Worm (Caenorhabditis elegans) whole organism, L3 larva: ENCODE measurements around the gene npl-10.

Experiments
- ZK546.5 ChIP-seq: sonication (generic microtip); optimal IDR thresholded peaks from 2 replicates; lab custom pipeline; 2017; ENCODE audit warnings: missing biosample characterization, missing genetic modification characterization
- aly-2 ChIP-seq: fragments of 150-350 bp; optimal IDR thresholded peaks from 2 replicates; lab custom pipeline; 2014; ENCODE audit warnings: missing biosample characterization, missing genetic modification characterization
- ama-1 ChIP-seq: fragments of 150-350 bp; optimal IDR thresholded peaks from 2 replicates; lab custom pipeline; 2018
- ceh-28 ChIP-seq: fragments of 150-350 bp; optimal IDR thresholded peaks from 2 replicates; lab custom pipeline; 2014; ENCODE audit warnings: missing biosample characterization, missing genetic modification reagents, missing genetic modification characterization
- egl-5 ChIP-seq: fragments of 150-350 bp; optimal IDR thresholded peaks from 2 replicates; lab custom pipeline; 2017; ENCODE audit warnings: missing biosample characterization, missing genetic modification reagents, missing genetic modification characterization, inconsistent platforms
- elt-2 ChIP-seq: sonication (generic microtip); optimal IDR thresholded peaks from 2 replicates; lab custom pipeline; 2016; ENCODE audit warnings: missing genetic modification reagents, mild to moderate bottlenecking, missing genetic modification characterization, missing compliant biosample characterization
- eor-1 ChIP-seq, 2 experiments: fragments of 150-350 bp; optimal IDR thresholded peaks; 2 replicates each; lab custom pipeline; 2014 to 2018; ENCODE audit warnings: missing biosample characterization in 2 of 2, missing genetic modification characterization in 2 of 2
- fkh-10 ChIP-seq: sonication (generic microtip); optimal IDR thresholded peaks from 2 replicates; lab custom pipeline; 2017; ENCODE audit warnings: missing biosample characterization, missing genetic modification reagents, missing genetic modification characterization
- fos-1 ChIP-seq: fragments of 150-350 bp; optimal IDR thresholded peaks from 2 replicates; lab custom pipeline; 2014; ENCODE audit warnings: missing biosample characterization, missing genetic modification characterization
- hmg-11 ChIP-seq: sonication (generic microtip); optimal IDR thresholded peaks from 2 replicates; lab custom pipeline; 2016; ENCODE audit warnings: missing genetic modification characterization, missing compliant biosample characterization
- jun-1 ChIP-seq: fragments of 150-350 bp; optimal IDR thresholded peaks from 2 replicates; lab custom pipeline; 2014; ENCODE audit warnings: missing biosample characterization, missing genetic modification reagents, missing genetic modification characterization
- lin-15B ChIP-seq: fragments of 150-350 bp; optimal IDR thresholded peaks from 2 replicates; lab custom pipeline; 2014; ENCODE audit warnings: missing biosample characterization, missing genetic modification characterization
- lin-39 ChIP-seq: fragments of 150-350 bp; optimal IDR thresholded peaks from 2 replicates; lab custom pipeline; 2018; ENCODE audit warnings: missing biosample characterization, missing genetic modification reagents, missing genetic modification characterization
- lsy-12 ChIP-seq: sonication (generic microtip); optimal IDR thresholded peaks from 2 replicates; lab custom pipeline; 2016; ENCODE audit warnings: mild to moderate bottlenecking, missing genetic modification characterization, missing compliant biosample characterization
- mdl-1 ChIP-seq: fragments of 150-350 bp; optimal IDR thresholded peaks from 2 replicates; lab custom pipeline; 2014; ENCODE audit warnings: missing biosample characterization, missing genetic modification characterization
- mml-1 ChIP-seq: fragments of 150-350 bp; sonication (generic microtip); optimal IDR thresholded peaks from 3 replicates; lab custom pipeline; 2014; ENCODE audit warnings: missing biosample characterization, missing genetic modification characterization
- nfya-1 ChIP-seq: sonication (generic microtip); optimal IDR thresholded peaks from 2 replicates; lab custom pipeline; 2017; ENCODE audit warnings: missing genetic modification characterization, mild to moderate bottlenecking, missing compliant biosample characterization, antibody characterized with exemption, moderate library complexity; ENCODE audit not compliant: insufficient read depth
- nhr-12 ChIP-seq: fragments of 150-350 bp; optimal IDR thresholded peaks from 2 replicates; lab custom pipeline; 2014; ENCODE audit warnings: missing biosample characterization, missing genetic modification characterization
- nhr-23 ChIP-seq: fragments of 150-350 bp; optimal IDR thresholded peaks from 2 replicates; lab custom pipeline; 2014; ENCODE audit warnings: missing biosample characterization, missing genetic modification reagents, missing genetic modification characterization
- nhr-237 ChIP-seq: fragments of 150-350 bp; optimal IDR thresholded peaks from 2 replicates; lab custom pipeline; 2014; ENCODE audit warnings: missing biosample characterization, missing genetic modification characterization
- nhr-43 ChIP-seq: sonication (generic microtip); optimal IDR thresholded peaks from 2 replicates; lab custom pipeline; 2016; ENCODE audit warnings: mild to moderate bottlenecking, missing genetic modification characterization, missing compliant biosample characterization; ENCODE audit not compliant: poor library complexity, severe bottlenecking
- nhr-67 ChIP-seq: fragments of 150-350 bp; optimal IDR thresholded peaks from 2 replicates; lab custom pipeline; 2014; ENCODE audit warnings: missing biosample characterization, missing genetic modification characterization
- nhr-77 ChIP-seq: fragments of 150-350 bp; optimal IDR thresholded peaks from 2 replicates; lab custom pipeline; 2014; ENCODE audit warnings: missing biosample characterization, missing genetic modification characterization
- pha-4 ChIP-seq: fragments of 150-350 bp; optimal IDR thresholded peaks from 2 replicates; lab custom pipeline; 2014; ENCODE audit warnings: missing biosample characterization, missing genetic modification reagents, missing genetic modification characterization
- sea-2 ChIP-seq: fragments of 150-350 bp; sonication (generic microtip); optimal IDR thresholded peaks from 4 replicates; lab custom pipeline; 2014; ENCODE audit warnings: missing biosample characterization, missing genetic modification reagents, missing genetic modification characterization
- skn-1 ChIP-seq: fragments of 150-350 bp; optimal IDR thresholded peaks from 2 replicates; lab custom pipeline; 2014; ENCODE audit warnings: missing biosample characterization, missing genetic modification characterization
- snpc-4 ChIP-seq: fragments of 150-350 bp; optimal IDR thresholded peaks from 2 replicates; lab custom pipeline; 2014; ENCODE audit warnings: missing biosample characterization, missing genetic modification characterization
- tbx-2 ChIP-seq: sonication (generic microtip); optimal IDR thresholded peaks from 2 replicates; lab custom pipeline; 2016; ENCODE audit warnings: mild to moderate bottlenecking, missing genetic modification characterization, missing compliant biosample characterization
- unc-39 ChIP-seq: sonication (generic microtip); optimal IDR thresholded peaks from 4 replicates; lab custom pipeline; 2017; ENCODE audit warnings: missing biosample characterization, missing genetic modification characterization
- ztf-11 ChIP-seq: fragments of 150-350 bp; optimal IDR thresholded peaks from 2 replicates; lab custom pipeline; 2014; ENCODE audit warnings: missing biosample characterization, missing genetic modification characterization
- ztf-4 ChIP-seq: fragments of 150-350 bp; optimal IDR thresholded peaks from 2 replicates; lab custom pipeline; 2014; ENCODE audit warnings: missing biosample characterization, missing genetic modification characterization

Gene npl-10

DNA sequence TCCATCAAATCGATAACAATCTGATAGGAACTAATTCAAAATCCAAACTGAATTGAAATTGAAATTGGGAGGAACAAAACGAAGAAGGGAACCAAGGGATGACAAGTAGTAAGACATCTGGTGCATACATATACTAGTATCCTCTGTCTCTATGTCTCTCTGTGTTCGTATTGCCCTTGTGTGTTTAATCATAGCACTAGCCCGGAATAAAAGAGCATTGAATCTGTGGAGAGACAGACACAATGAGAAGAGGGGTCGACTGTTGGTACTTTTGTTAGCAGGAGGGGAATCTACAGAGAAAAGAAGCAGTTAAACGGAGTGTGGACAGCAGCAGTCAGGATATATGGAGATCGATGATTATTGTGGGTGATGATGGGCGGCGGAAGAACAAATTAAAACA, 20.0 kb downstream of the npl-10 start:
- TF ChIP-seq unc-39 (tag; lab: Kevin White, UChicago) (no peak), hmg-11 (tag; lab: Kevin White, UChicago) (peak; percentile 20)

DNA sequence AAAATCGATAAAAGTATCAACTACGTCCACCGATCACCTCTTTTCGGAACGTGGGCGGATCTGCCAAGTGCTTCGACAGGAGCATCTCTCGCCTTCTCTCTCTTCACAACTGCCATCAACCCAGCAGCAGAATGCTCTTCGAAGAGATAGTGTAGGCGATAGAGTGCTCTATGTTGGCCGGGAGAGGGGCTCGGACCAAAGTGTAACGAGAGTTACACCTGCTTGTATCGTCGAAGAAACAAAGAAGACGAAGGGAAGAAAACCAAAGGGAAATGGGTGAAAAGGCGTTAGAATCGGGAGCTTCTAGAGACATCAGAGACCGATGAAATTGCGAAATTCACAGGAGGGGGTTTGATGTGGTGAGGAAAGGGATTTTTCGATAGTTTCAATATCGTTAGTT, 20.9 kb downstream of the npl-10 start:
- TF ChIP-seq snpc-4 (tag; lab: Kevin White, UChicago): no peak
- TF ChIP-seq lin-39: peak; percentile 3
- TF ChIP-seq, all 47 proteins: peak for 1

DNA sequence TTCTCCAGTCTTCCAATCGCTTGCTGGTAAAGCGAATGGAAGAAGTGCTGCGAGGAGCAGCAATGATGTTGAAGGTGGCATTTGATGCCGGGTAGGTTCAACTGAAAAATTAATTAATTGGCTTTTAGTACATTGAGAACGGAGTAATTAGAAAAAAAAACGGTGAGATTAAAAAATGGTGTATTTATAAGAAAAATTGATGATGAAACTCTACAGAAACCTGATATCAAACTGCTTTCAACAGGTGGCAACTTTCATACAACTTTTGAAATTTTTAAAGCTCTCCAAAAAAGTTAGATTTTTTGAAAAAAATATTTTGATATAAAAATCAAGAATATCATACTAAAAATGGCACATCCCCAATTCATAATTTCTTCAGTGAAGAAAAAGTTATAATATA, 21.7 kb downstream of the npl-10 start, which contains the start of gene pat-3:
pat-3 (minus strand) TSS at position 101 of the 400 bp plus-strand sequence.
- TF ChIP-seq skn-1 (no peak), eor-1 (tag; optimal IDR thresholded peaks at IDR 0.05; lab: Kevin White, UChicago) (no peak), ceh-28 (tag; lab: Kevin White, UChicago) (no peak), ama-1 (lab: Kevin White, UChicago) (no peak), elt-2 (no peak), ztf-11 (tag; lab: Kevin White, UChicago) (no peak), nhr-77 (tag; lab: Kevin White, UChicago) (no peak), lin-15B (tag; lab: Kevin White, UChicago) (no peak), nhr-237 (tag; lab: Kevin White, UChicago) (no peak), fos-1 (tag; lab: Kevin White, UChicago) (no peak), nhr-12 (tag; lab: Kevin White, UChicago) (no peak)
- TF ChIP-seq, all 47 proteins: peak for 0

DNA sequence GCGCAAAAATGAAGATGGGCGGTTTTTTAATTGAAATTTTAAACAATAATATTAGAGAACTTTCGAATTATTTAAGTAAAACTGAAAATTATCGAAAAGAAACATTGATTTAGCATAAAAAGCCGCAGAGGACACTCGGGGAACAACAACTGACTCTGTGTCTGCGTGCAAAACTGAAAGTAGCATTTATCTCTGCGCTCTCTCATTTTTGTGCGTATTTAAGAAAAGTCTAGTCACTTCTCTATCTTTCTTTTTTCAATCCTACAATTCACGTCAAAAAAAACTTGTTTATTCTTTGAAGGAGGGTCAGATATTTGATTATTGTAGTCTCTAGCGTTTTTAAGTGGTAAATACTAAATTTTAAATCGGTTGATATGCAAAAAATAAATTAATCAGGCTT, 27.5 kb downstream of the npl-10 start:
- TF ChIP-seq fos-1 (tag; lab: Kevin White, UChicago): no peak
- peak; percentile 17 for TF ChIP-seq ama-1 (lab: Kevin White, UChicago)
- TF ChIP-seq elt-2: peak; percentile 20
- no peak for TF ChIP-seq ztf-4 (tag; lab: Kevin White, UChicago)
- peak; percentile 29 for TF ChIP-seq pha-4 (tag; lab: Kevin White, UChicago)
- peak; percentile 43 for TF ChIP-seq nfya-1 (tag; lab: Kevin White, UChicago)
- TF ChIP-seq hmg-11 (tag; lab: Kevin White, UChicago): peak; percentile 41

DNA sequence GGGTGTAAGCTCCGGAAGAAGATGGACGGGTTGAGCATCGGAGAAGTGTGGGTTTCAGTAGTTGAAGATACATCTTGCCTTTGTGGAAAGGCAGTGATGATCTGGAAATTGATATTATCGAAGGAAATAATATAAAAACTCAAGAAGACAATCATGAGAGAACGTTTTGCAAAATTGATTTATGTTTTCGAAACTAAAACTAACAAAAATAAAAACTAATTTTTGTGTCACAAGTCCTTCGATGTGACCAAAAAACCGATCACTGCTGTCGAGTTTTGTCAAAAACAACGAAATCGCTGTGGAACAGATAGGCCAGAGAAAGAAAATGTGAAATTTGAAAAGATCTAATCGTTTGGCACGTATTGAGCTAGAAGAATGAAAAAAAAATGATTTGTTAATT, 28.1 kb downstream of the npl-10 start, which contains the start of gene mmcm-1:
mmcm-1 (minus strand) TSS at position 101 of the 400 bp plus-strand sequence.
- TF ChIP-seq egl-5 (tag; lab: Kevin White, UChicago) (no peak), ZK546.5 (tag; lab: Kevin White, UChicago) (no peak), mdl-1 (tag; lab: Kevin White, UChicago) (no peak), jun-1 (no peak), lin-39 (no peak), sea-2 (GFP tag; lab: Kevin White, UChicago) (no peak)
- TF ChIP-seq, all 47 proteins: peak for 0

DNA sequence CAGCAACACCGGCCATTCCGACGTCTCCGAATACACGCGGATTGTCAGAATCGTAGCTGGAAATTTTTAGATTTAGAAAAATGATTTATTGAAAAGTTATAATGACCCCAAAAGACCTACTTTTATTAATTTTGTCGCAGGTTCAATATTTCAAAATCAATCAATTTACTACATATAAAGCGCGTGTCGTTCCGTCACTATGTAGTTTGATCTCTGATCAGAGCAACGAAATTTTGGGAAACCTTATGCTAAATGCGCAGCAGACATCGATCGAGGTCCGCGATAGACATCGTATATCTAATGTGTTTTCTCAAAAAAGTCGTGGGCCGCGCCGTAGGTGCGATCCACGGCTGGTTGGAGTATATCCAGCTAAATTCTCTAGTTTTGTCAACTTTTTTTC, 29.2 kb downstream of the npl-10 start:
- TF ChIP-seq egl-5 (tag; lab: Kevin White, UChicago) (no peak), ceh-28 (tag; lab: Kevin White, UChicago) (no peak), tbx-2 (tag; lab: Kevin White, UChicago) (no peak), ama-1 (lab: Kevin White, UChicago) (no peak), fkh-10 (GFP tag; lab: Kevin White, UChicago) (no peak), aly-2 (no peak), nhr-23 (tag; lab: Kevin White, UChicago) (no peak), mml-1 (tag; lab: Kevin White, UChicago) (no peak), lsy-12 (tag; lab: Kevin White, UChicago) (no peak), ZK546.5 (tag; lab: Kevin White, UChicago) (no peak), nhr-43 (no peak), nhr-67 (tag; lab: Kevin White, UChicago) (no peak), lin-15B (tag; lab: Kevin White, UChicago) (no peak), unc-39 (tag; lab: Kevin White, UChicago) (no peak)
